Worm (Caenorhabditis elegans): ENCODE data around the gene srd-45.

srd-45 gene

DNA sequence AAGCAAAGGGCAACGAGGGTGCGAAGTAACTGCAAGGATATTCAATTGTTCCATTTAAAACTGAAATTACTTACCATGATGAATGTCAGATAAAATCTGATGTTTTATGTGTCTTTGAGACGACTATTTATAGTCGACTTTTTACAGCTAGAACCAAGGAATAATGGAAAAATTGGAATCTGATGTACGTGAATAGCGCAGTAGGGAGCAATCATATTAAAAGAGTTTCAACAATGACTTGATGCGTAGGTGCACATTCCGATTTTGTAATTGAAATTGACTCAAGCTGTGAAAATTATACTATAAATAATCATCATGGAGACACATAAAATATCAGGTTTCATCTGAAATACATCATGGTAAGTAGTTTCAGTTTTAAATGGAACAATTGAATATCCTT lies 14.5 kb downstream of the srd-45 start, which contains the start of the genes nspc-9 and nspc-10:
Gene nspc-9, minus strand, starts transcription at position 101 of the 400 bp plus-strand sequence.
Gene nspc-10, plus strand, starts transcription at position 331 of the 400 bp plus-strand sequence.
- no peak for TF ChIP-seq him-1 (tag; optimal IDR thresholded peaks at IDR 0.05)

DNA sequence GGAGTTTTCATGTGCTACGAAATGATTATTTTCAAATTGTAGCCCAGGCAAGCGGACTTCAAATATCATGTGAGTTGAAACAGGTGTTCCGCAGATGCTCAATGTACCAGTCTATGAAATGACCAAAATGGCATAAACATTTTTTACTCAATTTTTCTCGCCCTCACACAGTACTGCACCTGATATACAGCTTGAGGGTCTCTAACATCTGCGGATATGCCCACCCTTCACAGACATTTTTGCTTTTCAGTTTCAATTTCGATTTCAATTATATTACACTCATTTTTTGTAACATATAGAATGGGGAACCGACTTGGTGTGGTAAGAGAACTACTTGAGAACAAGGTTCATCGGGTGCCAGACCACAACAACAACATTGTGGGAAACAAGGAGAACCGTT lies 18.0 kb downstream of the srd-45 start, which contains the start of gene F42F12.11:
Gene F42F12.11, plus strand, starts transcription at position 301 of the 400 bp plus-strand sequence.
- TF ChIP-seq him-1 (tag; optimal IDR thresholded peaks at IDR 0.05), result no peak
- TF ChIP-seq dao-5 (tag; optimal IDR thresholded peaks at IDR 0.05), result no peak
- TF ChIP-seq W03F9.2 (tag; optimal IDR thresholded peaks at IDR 0.05), result no peak

DNA sequence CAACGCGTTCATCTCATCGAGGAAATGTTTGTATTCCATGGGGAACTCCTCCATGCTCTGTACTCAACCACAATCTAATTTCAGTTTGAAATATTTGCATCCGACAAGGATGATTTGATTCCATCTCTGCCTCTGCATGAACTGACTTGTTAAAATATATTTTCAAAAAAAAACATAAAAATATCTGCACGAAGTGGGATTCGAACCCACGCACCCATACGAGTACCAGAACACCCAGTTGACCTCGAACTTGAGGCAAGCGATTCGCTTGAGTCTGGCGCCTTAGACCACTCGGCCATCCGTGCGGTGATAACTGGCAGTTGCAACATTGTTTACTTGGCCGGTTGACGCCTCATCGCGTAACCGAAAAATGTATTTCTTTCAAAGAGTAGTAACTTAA lies 19.0 kb downstream of the srd-45 start:
- TF ChIP-seq W03F9.2 (tag; optimal IDR thresholded peaks at IDR 0.05) (peak; percentile 28), him-1 (tag; optimal IDR thresholded peaks at IDR 0.05) (no peak), dao-5 (tag; optimal IDR thresholded peaks at IDR 0.05) (peak; percentile 51)

DNA sequence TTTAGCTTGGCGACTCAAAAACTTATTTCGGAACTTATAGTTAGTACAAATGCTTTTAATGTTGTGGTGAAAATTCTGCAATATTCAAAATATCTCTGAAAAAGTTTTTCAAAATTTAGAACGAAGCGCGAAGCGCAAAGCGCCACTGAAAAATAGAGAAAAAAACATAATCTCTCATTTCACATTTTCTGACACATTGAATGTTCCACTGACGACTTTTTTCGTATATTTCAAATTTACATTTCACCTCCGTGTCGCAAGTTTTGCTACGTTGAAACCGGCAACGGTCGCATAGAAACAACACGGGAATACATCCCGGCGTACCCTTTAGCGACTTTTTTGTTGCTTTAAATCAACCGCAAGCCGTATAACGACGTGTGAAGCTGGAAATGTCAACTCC lies 19.6 kb downstream of the srd-45 start, which contains the start of gene F42F12.14:
Gene F42F12.14, plus strand, starts transcription at position 301 of the 400 bp plus-strand sequence.
- TF ChIP-seq him-1 (tag; optimal IDR thresholded peaks at IDR 0.05) (no peak), dao-5 (tag; optimal IDR thresholded peaks at IDR 0.05) (no peak), W03F9.2 (tag; optimal IDR thresholded peaks at IDR 0.05) (no peak)

DNA sequence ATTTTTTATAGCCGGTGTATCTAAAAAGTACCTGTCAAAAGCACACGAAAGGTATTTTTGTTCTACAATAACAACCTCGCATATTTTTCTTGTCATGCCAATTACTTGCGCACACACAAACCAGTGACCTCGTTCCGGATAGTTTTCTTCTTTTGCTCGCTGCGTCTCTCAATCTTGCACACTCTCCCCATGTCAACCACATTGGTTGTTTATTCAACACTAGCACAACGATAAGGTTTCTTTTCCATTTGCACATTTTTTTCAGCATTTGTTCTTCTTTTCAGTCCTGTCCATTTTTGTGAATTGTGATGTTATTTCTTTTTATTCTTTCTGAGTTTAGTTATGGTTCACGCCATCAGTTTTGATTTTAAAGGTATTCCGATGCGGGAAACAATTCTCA lies 21.4 kb downstream of the srd-45 start, which contains the start of gene F42F12.3:
Gene F42F12.3, plus strand, starts transcription at position 372 of the 400 bp plus-strand sequence.
- TF ChIP-seq W03F9.2 (tag; optimal IDR thresholded peaks at IDR 0.05) (no peak), him-1 (tag; optimal IDR thresholded peaks at IDR 0.05) (no peak), dao-5 (tag; optimal IDR thresholded peaks at IDR 0.05) (no peak)

DNA sequence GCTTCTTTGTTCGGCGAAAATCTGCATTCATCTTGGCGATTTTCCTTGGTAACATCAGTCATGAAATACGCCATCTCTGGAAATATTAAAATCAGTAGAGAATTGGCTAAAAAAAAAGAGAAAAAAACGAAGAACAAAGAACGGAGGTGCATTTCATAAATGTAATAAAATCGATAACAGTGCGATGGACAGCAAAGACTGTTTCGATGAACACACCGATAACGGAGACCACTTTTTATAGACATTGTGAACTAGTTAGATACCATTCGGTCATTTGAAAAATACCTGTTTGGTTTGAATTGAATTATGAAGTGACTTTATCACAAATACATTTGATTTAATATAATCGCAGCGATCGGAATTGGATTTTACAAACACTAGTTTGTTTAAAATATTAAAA lies 24.1 kb downstream of the srd-45 start, which contains the start of gene F42F12.4:
Gene F42F12.4, minus strand, starts transcription at position 76 of the 400 bp plus-strand sequence.
- TF ChIP-seq W03F9.2 (tag; optimal IDR thresholded peaks at IDR 0.05), result no peak
- TF ChIP-seq dao-5 (tag; optimal IDR thresholded peaks at IDR 0.05), result no peak
- TF ChIP-seq him-1 (tag; optimal IDR thresholded peaks at IDR 0.05), result no peak

DNA sequence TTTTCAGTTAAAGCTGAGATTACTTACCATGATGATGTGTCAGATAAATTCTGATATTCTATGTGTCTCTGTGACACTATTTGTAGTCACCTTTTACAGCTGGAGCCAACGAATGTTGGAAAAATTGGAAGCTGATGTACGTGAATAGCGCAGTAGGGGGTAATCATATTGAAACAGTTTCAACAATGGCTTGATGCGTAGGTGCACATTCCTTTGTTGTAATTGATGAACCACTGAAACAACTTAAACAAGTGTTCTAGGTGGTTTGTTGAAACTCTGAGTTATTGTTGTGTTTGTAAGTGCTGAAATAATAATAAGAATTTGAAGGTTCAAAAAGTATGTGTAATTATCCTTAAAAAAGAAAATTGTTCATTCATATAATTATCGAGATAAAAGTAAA lies 27.8 kb downstream of the srd-45 start, which contains the start of gene nspc-12:
Gene nspc-12, minus strand, starts transcription at position 101 of the 400 bp plus-strand sequence.
- TF ChIP-seq W03F9.2 (tag; optimal IDR thresholded peaks at IDR 0.05) (no peak), dao-5 (tag; optimal IDR thresholded peaks at IDR 0.05) (no peak), him-1 (tag; optimal IDR thresholded peaks at IDR 0.05) (no peak)

DNA sequence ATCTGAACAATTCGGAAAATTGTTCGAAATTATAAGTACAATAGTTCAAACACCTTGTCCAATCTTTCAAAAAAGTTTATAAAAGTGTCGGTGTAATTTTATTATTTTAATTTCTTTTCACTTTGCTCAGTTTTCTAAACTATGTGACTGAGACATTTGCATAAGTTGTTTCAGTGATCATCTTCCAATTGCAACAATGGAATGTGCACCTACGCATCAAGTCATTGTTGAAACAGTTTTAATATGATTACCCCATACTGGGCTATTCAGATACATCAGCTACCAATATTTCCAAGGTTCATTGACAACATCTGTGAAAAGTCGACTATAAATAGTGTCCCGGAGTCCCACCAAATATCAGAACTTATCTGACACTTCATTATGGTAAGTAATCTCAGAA lies 28.4 kb downstream of the srd-45 start, which contains the start of gene nspc-13:
Gene nspc-13, plus strand, starts transcription at position 301 of the 400 bp plus-strand sequence.
- no peak for TF ChIP-seq him-1 (tag; optimal IDR thresholded peaks at IDR 0.05)
- no peak for TF ChIP-seq dao-5 (tag; optimal IDR thresholded peaks at IDR 0.05)
- no peak for TF ChIP-seq W03F9.2 (tag; optimal IDR thresholded peaks at IDR 0.05)

DNA sequence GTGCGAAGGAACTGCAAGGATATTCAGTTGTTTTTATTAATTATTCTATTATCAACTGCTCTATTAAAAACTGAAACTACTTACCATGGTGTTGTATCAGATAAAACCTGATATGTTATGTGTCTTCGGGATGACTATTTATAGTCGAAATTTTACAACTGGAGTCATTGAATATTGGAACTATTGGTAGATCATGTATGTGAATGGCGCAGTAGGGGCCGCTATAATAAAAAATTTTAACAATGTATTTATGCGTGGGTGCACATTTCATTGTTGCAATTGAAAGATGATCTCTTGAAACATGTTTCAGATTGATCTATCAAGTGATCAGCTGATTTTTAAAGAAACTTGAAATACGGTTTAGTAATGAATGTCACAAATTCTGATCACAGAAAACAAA lies 30.2 kb downstream of the srd-45 start, which contains the start of gene nspc-14:
Gene nspc-14, minus strand, starts transcription at position 101 of the 400 bp plus-strand sequence.
- no peak for TF ChIP-seq dao-5 (tag; optimal IDR thresholded peaks at IDR 0.05)
- no peak for TF ChIP-seq him-1 (tag; optimal IDR thresholded peaks at IDR 0.05)
- no peak for TF ChIP-seq W03F9.2 (tag; optimal IDR thresholded peaks at IDR 0.05)

DNA sequence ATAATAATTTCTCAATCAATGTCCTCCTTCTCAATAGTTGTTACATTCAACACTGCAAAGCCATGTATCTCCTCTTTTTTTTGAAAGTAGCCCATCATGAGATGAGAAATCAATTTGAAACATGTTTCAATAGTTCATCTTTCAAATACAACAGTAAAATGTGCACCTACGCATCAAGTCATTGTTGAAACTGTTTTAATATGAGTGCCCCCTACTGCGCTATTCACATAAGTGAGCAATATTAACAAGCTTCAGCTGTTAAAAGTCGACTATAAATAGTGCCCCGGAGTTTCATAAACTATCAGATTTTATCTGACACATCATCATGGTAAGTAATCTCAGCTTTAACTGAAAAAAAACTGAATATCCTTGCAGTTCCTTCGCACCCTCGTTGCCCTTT lies 31.7 kb downstream of the srd-45 start, which contains the start of the genes nspc-15 and F19H6.6:
Gene nspc-15, plus strand, starts transcription at position 301 of the 400 bp plus-strand sequence.
Gene F19H6.6, plus strand, starts transcription at position 384 of the 400 bp plus-strand sequence.
- no peak for TF ChIP-seq him-1 (tag; optimal IDR thresholded peaks at IDR 0.05)
- no peak for TF ChIP-seq dao-5 (tag; optimal IDR thresholded peaks at IDR 0.05)
- TF ChIP-seq W03F9.2 (tag; optimal IDR thresholded peaks at IDR 0.05), result no peak

DNA sequence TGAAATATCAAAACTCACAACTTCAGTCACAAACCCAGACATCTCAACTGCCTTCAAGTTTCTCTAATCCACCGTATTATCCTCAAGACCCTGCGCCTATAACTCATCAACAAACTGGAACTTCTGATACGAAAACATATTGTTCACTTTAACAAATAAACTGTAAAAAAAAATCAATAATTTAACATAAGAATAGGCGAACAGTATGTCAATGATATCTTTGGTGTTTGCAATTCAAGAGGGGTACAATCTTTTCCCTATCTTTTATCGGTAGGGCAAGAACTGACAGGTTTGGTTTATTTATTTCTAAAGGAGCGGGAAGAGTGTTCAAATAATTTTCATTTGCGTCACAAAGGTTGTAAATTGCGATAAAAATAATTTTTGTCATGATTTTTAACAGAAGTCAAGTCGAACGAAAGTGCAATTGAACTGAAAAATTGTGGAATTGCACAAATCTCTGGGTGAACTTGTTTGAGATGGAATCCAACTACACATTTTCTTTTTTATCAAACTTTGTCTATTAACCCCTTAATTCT lies 34.2 kb downstream of the srd-45 start:
- TF ChIP-seq W03F9.2 (tag; optimal IDR thresholded peaks at IDR 0.05) (peak; percentile 99), dao-5 (tag; optimal IDR thresholded peaks at IDR 0.05) (peak; percentile 76), him-1 (tag; optimal IDR thresholded peaks at IDR 0.05) (peak; percentile 99)

DNA sequence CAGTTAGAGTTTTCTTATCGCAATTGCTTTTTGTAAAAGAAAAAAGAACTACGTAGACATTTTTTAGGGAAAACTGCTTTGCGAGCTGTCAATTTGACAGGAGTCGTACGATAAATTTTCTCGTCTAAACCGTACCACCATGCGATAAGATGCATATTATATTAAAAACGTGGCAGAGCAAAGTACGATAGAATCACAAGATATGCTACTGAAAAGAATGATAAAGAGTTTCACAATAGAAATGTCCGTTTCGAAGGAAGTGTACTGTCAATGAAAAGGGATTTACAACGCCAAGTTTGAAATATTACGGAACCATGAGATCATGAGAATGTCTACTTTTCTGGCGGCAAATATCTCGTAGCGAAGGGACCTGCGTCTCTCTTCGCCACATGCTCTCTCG lies 36.0 kb downstream of the srd-45 start, which contains the start of gene F19H6.5:
Gene F19H6.5, minus strand, starts transcription at position 101 of the 400 bp plus-strand sequence.
- TF ChIP-seq him-1 (tag; optimal IDR thresholded peaks at IDR 0.05) (no peak), dao-5 (tag; optimal IDR thresholded peaks at IDR 0.05) (no peak), W03F9.2 (tag; optimal IDR thresholded peaks at IDR 0.05) (no peak)

DNA sequence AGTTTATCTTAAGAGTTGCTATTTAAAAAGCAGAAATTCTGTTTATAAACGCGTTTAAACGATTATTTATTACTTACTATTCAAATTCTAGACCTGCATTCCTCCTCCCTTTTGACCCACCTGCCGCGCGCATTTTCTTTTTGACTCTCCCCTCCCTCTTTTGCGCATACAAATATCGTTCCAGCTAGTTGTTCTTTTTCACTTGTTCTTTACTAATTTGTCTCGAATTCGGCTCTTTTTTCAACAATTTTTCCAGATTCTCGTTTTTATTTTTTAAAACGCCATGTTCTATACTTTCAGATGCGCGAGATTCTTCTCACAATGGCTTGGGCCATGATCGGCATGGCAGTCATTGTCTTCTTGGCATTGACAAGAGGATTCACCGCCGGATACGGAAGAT lies 36.6 kb downstream of the srd-45 start, which contains the start of gene F19H6.4:
Gene F19H6.4, plus strand, starts transcription at position 301 of the 400 bp plus-strand sequence.
- no peak for TF ChIP-seq dao-5 (tag; optimal IDR thresholded peaks at IDR 0.05)
- no peak for TF ChIP-seq him-1 (tag; optimal IDR thresholded peaks at IDR 0.05)
- TF ChIP-seq W03F9.2 (tag; optimal IDR thresholded peaks at IDR 0.05), result no peak

DNA sequence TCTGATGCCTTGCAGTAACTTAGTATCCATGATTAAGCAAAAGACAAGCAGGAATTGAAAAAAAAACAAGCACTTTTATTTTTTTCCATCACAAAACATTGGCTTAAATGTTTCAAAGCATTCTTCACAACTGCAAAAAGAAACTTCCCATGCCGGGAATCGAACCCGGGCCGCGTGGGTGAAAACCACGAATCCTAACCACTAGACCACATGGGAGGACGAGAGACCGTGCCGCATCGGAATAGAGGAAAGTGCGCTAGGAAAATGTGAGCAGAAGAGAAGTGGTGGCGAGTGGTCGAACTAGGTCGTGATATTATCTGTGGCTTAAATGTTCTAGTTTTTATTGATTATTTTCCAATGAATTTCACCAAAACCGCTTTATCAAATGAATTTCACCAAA lies 38.7 kb downstream of the srd-45 start:
- TF ChIP-seq W03F9.2 (tag; optimal IDR thresholded peaks at IDR 0.05), result no peak
- TF ChIP-seq dao-5 (tag; optimal IDR thresholded peaks at IDR 0.05), result no peak
- TF ChIP-seq him-1 (tag; optimal IDR thresholded peaks at IDR 0.05), result no peak

All from whole organism, L4/young adult.